Fruit fly (Drosophila melanogaster) whole organism: Measurements from ENCODE around the gene Snx3.

ENCODE experiments used
- CG8478 ChIP-seq: fragments of >200 bp; optimal IDR thresholded peaks from 2 replicates; lab custom pipeline; 2018; ENCODE audit warnings: inconsistent platforms
- psq ChIP-seq: fragments of >200 bp; optimal IDR thresholded peaks from 2 replicates; lab custom pipeline; 2017

DNA sequence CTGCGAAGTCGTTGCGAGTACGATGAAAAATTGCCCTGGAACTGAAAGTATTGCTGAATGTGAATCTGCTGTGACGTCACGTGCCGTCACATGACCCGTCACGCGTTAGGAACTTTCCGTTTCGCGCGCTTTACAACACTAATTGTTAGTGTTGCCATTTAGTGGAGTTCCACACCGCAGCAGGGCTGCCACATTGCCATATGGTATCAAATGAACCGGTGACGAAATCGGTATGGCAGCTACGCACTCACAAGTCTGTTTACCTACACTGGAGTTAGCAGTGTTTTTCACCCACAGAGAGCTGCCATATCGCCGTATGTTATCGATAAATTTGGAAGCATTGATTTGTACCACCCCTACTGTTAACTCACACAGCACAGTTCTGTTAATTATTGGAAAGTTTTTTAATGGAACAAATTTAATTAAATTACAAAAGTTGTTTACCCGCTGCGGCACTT is at the start of gene Snx3, which contains the start of gene Vha55:
- TF ChIP-seq psq (lab: Kevin White, UChicago) (no peak), CG8478 (no peak)
